Fruit fly (Drosophila melanogaster): ENCODE results near the gene GluRIIE.

DNA sequence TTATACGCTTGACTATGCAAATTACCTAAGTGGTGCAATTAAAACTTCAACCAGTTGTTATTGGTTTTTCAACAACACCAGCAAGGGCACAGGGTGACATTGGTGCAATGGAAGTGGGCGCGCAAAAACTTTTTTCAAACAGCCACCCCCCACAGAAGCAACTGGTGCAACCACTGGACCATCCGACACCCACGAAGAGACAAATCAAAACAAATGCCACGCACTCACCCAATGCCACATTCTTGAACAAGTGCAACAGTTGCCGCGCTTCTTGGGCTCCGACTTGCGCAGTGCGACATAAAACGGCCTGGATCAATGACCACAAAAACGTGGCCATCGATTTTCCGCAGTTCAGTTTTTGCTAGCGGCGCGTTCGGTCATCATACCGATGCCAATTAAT, 12.8 kb downstream of the GluRIIE start:
- TF ChIP-seq rgr (GFP tag; optimal IDR thresholded peaks at IDR 0.05) (no peak), h (GFP tag; optimal IDR thresholded peaks at IDR 0.05) (no peak), sage (GFP tag; optimal IDR thresholded peaks at IDR 0.05) (no peak), brk (GFP tag; optimal IDR thresholded peaks at IDR 0.05) (no peak), pan (optimal IDR thresholded peaks at IDR 0.05) (no peak), psq (GFP tag; optimal IDR thresholded peaks at IDR 0.05) (no peak), usp (GFP tag; optimal IDR thresholded peaks at IDR 0.05) (no peak), Hr78 (GFP tag; optimal IDR thresholded peaks at IDR 0.05) (no peak), foxo (GFP tag; optimal IDR thresholded peaks at IDR 0.05) (no peak), ey (GFP tag; optimal IDR thresholded peaks at IDR 0.05) (no peak), dl (GFP tag; optimal IDR thresholded peaks at IDR 0.05; ENCODE audit: insufficient read depth in 1 of 2, partially characterized antibody in 2 of 2) (no peak)
